Worm (Caenorhabditis elegans) whole organism, L3 larva: ENCODE data around the gene algn-5.

ENCODE experiments used
- R02D3.7 ChIP-seq: fragments of 150-350 bp; optimal IDR thresholded peaks from 2 replicates; lab custom pipeline; 2014; ENCODE audit warnings: missing biosample characterization, missing genetic modification characterization
- ama-1 ChIP-seq: fragments of 150-350 bp; optimal IDR thresholded peaks from 2 replicates; lab custom pipeline; 2018
- ceh-82 ChIP-seq: fragments of 150-350 bp; optimal IDR thresholded peaks from 2 replicates; lab custom pipeline; 2014; ENCODE audit warnings: missing biosample characterization, missing genetic modification characterization
- egl-5 ChIP-seq: fragments of 150-350 bp; optimal IDR thresholded peaks from 2 replicates; lab custom pipeline; 2017; ENCODE audit warnings: missing biosample characterization, missing genetic modification reagents, missing genetic modification characterization, inconsistent platforms
- elt-3 ChIP-seq, 3 experiments: fragments of 150-350 bp in 1 of 3; sonication (generic microtip) in 2 of 3; optimal IDR thresholded peaks; 2 replicates in 2 of 3; 4 replicates in 1 of 3; lab custom pipeline; 2014 to 2017; ENCODE audit warnings: missing biosample characterization in 3 of 3, missing genetic modification characterization in 3 of 3
- fos-1 ChIP-seq: fragments of 150-350 bp; optimal IDR thresholded peaks from 2 replicates; lab custom pipeline; 2014; ENCODE audit warnings: missing biosample characterization, missing genetic modification characterization
- nhr-237 ChIP-seq: fragments of 150-350 bp; optimal IDR thresholded peaks from 2 replicates; lab custom pipeline; 2014; ENCODE audit warnings: missing biosample characterization, missing genetic modification characterization
- nhr-28 ChIP-seq: fragments of 150-350 bp; optimal IDR thresholded peaks from 2 replicates; lab custom pipeline; 2014; ENCODE audit warnings: missing biosample characterization, missing genetic modification characterization
- nhr-76 ChIP-seq: fragments of 150-350 bp; sonication (generic microtip); optimal IDR thresholded peaks from 5 replicates; lab custom pipeline; 2014; ENCODE audit warnings: missing biosample characterization, missing genetic modification characterization
- nhr-77 ChIP-seq: fragments of 150-350 bp; optimal IDR thresholded peaks from 2 replicates; lab custom pipeline; 2014; ENCODE audit warnings: missing biosample characterization, missing genetic modification characterization
- unc-39 ChIP-seq: sonication (generic microtip); optimal IDR thresholded peaks from 4 replicates; lab custom pipeline; 2017; ENCODE audit warnings: missing biosample characterization, missing genetic modification characterization
- ztf-4 ChIP-seq: fragments of 150-350 bp; optimal IDR thresholded peaks from 2 replicates; lab custom pipeline; 2014; ENCODE audit warnings: missing biosample characterization, missing genetic modification characterization

- TF ChIP-seq ama-1 (lab: Kevin White, UChicago) = no peak
- TF ChIP-seq egl-5 (tag; lab: Kevin White, UChicago) = no peak
- TF ChIP-seq ceh-82 (tag; lab: Kevin White, UChicago) = no peak
- TF ChIP-seq nhr-28 (tag; lab: Kevin White, UChicago) = no peak
- TF ChIP-seq nhr-77 (tag; lab: Kevin White, UChicago) = no peak
- TF ChIP-seq ztf-4 = no peak
- no peak for TF ChIP-seq fos-1
- no peak for TF ChIP-seq unc-39
- no peak for TF ChIP-seq nhr-76 (tag; lab: Kevin White, UChicago)
- no peak for TF ChIP-seq R02D3.7
- no peak for TF ChIP-seq nhr-237 (tag; lab: Kevin White, UChicago)
- TF ChIP-seq elt-3 (tag; optimal IDR thresholded peaks at IDR 0.05; lab: Kevin White, UChicago) = no peak
Observed at ce11 chrV:4187144-4187485, 8.3 kb upstream of the algn-5 start, which contains the start of gene nhr-114.
